Fruit fly (Drosophila melanogaster) whole organism, embryonic: ENCODE measurements around the gene Baldspot.

Source experiments
- Blimp-1 ChIP-seq: fragments of 200-800 bp; sonication (Bioruptor generic); optimal IDR thresholded peaks from 3 replicates; lab custom pipeline; 2018; ENCODE audit warnings: missing biosample characterization, missing genetic modification characterization, mild to moderate bottlenecking, moderate library complexity, missing genetic modification reagents
- CG10979 ChIP-seq: fragments of 200-800 bp; sonication (Bioruptor generic); optimal IDR thresholded peaks from 2 replicates; lab custom pipeline; 2018; ENCODE audit warnings: missing biosample characterization, mild to moderate bottlenecking, missing genetic modification characterization, moderate library complexity
- CG11247 ChIP-seq: fragments of 200-800 bp; sonication (Bioruptor generic); IDR thresholded peaks from 2 replicates; pipeline ENCODE4 v1.3.6; 2022; ENCODE audit warnings: missing biosample characterization, missing genetic modification characterization
- CG11398 ChIP-seq: fragments of 200-800 bp; sonication (Bioruptor generic); optimal IDR thresholded peaks from 2 replicates; lab custom pipeline; 2016; ENCODE audit warnings: missing biosample characterization, missing genetic modification characterization
- CG12219 ChIP-seq: fragments of 200-800 bp; sonication (Bioruptor generic); optimal IDR thresholded peaks from 3 replicates; lab custom pipeline; 2018; ENCODE audit warnings: missing biosample characterization, mild to moderate bottlenecking, missing genetic modification characterization
- CG12391 ChIP-seq: fragments of 200-800 bp; sonication (Bioruptor generic); optimal IDR thresholded peaks from 3 replicates; lab custom pipeline; 2018; ENCODE audit warnings: missing biosample characterization, mild to moderate bottlenecking, missing genetic modification characterization, moderate library complexity
- CG12942 ChIP-seq: fragments of 200-800 bp; sonication (Bioruptor generic); optimal IDR thresholded peaks from 3 replicates; lab custom pipeline; 2016; ENCODE audit warnings: missing biosample characterization, missing genetic modification characterization
- CG14014 ChIP-seq: fragments of 200-800 bp; sonication (Bioruptor generic); IDR thresholded peaks from 2 replicates; pipeline ENCODE4 v1.3.6; 2022; ENCODE audit warnings: missing biosample characterization, missing genetic modification characterization
- CG1603 ChIP-seq: fragments of 200-800 bp; sonication (Bioruptor generic); optimal IDR thresholded peaks from 2 replicates; lab custom pipeline; 2019; ENCODE audit warnings: missing biosample characterization, mild to moderate bottlenecking, missing genetic modification characterization, moderate library complexity
- CG17328 ChIP-seq: fragments of 200-800 bp; sonication (Bioruptor generic); IDR thresholded peaks from 2 replicates; pipeline ENCODE4 v1.3.6; 2022; ENCODE audit warnings: missing biosample characterization, missing genetic modification characterization
- CG2120 ChIP-seq: fragments of 200-800 bp; sonication (Bioruptor generic); optimal IDR thresholded peaks from 3 replicates; lab custom pipeline; 2016; ENCODE audit warnings: missing biosample characterization, missing genetic modification characterization
- CG2678 ChIP-seq: fragments of 200-800 bp; sonication (Bioruptor generic); optimal IDR thresholded peaks from 3 replicates; lab custom pipeline; 2019; ENCODE audit warnings: missing biosample characterization, mild to moderate bottlenecking, missing genetic modification characterization, moderate library complexity
- CG31388 ChIP-seq: fragments of 200-800 bp; sonication (Bioruptor generic); optimal IDR thresholded peaks from 2 replicates; lab custom pipeline; 2016; ENCODE audit warnings: missing biosample characterization, missing genetic modification characterization
- CG34376 ChIP-seq: fragments of 200-800 bp; sonication (Bioruptor generic); optimal IDR thresholded peaks from 2 replicates; lab custom pipeline; 2018; ENCODE audit warnings: missing biosample characterization, mild to moderate bottlenecking, missing genetic modification characterization
- CG6854 ChIP-seq: fragments of 200-800 bp; sonication (Bioruptor generic); optimal IDR thresholded peaks from 3 replicates; lab custom pipeline; 2017; ENCODE audit warnings: missing biosample characterization, mild to moderate bottlenecking, missing genetic modification characterization
- CG8478 ChIP-seq: fragments of >200 bp; optimal IDR thresholded peaks from 2 replicates; lab custom pipeline; 2018
- Dip2 ChIP-seq: fragments of 200-800 bp; sonication (Bioruptor generic); IDR thresholded peaks from 2 replicates; pipeline ENCODE4 v1.3.6; 2022; ENCODE audit warnings: missing biosample characterization, missing genetic modification characterization
- E2f2 ChIP-seq: fragments of 200-800 bp; sonication (Bioruptor generic); IDR thresholded peaks from 2 replicates; pipeline ENCODE4 v1.3.6; 2022; ENCODE audit warnings: missing biosample characterization, missing genetic modification characterization
- Ets65A ChIP-seq: fragments of 200-800 bp; sonication (Bioruptor generic); peaks from one replicate; lab custom pipeline; 2016; ENCODE audit warnings: missing biosample characterization, missing genetic modification characterization
- Hand ChIP-seq: fragments of 200-800 bp; sonication (Bioruptor generic); optimal IDR thresholded peaks from 2 replicates; lab custom pipeline; 2017; ENCODE audit warnings: mild to moderate bottlenecking, missing biosample characterization, missing genetic modification reagents, missing genetic modification characterization
- MTF-1 ChIP-seq: fragments of 200-800 bp; sonication (Bioruptor generic); optimal IDR thresholded peaks from 2 replicates; lab custom pipeline; 2018; ENCODE audit warnings: missing biosample characterization, mild to moderate bottlenecking, missing genetic modification characterization, borderline replicate concordance
- NFAT ChIP-seq: fragments of 200-800 bp; sonication (Bioruptor generic); IDR thresholded peaks from 2 replicates; pipeline ENCODE4 v1.3.6; 2022; ENCODE audit warnings: missing biosample characterization, missing genetic modification characterization
- Oli ChIP-seq: fragments of 200-800 bp; sonication (Bioruptor generic); optimal IDR thresholded peaks from 2 replicates; lab custom pipeline; 2018; ENCODE audit warnings: missing biosample characterization, mild to moderate bottlenecking, missing genetic modification characterization, moderate library complexity
- Optix ChIP-seq: fragments of 200-800 bp; sonication (Bioruptor generic); IDR thresholded peaks from 3 replicates; pipeline ENCODE4 v1.3.6; 2022; ENCODE audit warnings: missing biosample characterization, missing genetic modification characterization
- Ssrp ChIP-seq: fragments of 200-800 bp; sonication (Bioruptor generic); optimal IDR thresholded peaks from 2 replicates; lab custom pipeline; 2018; ENCODE audit warnings: missing biosample characterization, mild to moderate bottlenecking, missing genetic modification characterization, moderate library complexity
- bab2 ChIP-seq: fragments of 200-800 bp; sonication (Bioruptor generic); optimal IDR thresholded peaks from 2 replicates; lab custom pipeline; 2016; ENCODE audit warnings: missing biosample characterization, missing genetic modification characterization
- bbx ChIP-seq: fragments of 200-800 bp; sonication (Bioruptor generic); IDR thresholded peaks from 2 replicates; pipeline ENCODE4 v1.3.6; 2022; ENCODE audit warnings: missing biosample characterization, missing genetic modification characterization; ENCODE audit not compliant: partially characterized antibody
- bcd ChIP-seq: fragments of 200-800 bp; sonication (Bioruptor generic); optimal IDR thresholded peaks from 2 replicates; lab custom pipeline; 2017; ENCODE audit warnings: missing biosample characterization, mild to moderate bottlenecking, missing genetic modification characterization
- ci ChIP-seq: fragments of 200-800 bp; sonication (Bioruptor generic); IDR thresholded peaks from 3 replicates; pipeline ENCODE4 v1.3.6; 2022; ENCODE audit warnings: missing biosample characterization, missing genetic modification characterization
- dan ChIP-seq: fragments of 200-800 bp; sonication (Bioruptor generic); IDR thresholded peaks from 2 replicates; pipeline ENCODE4 v1.3.6; 2022; ENCODE audit warnings: missing biosample characterization, missing genetic modification characterization
- exex ChIP-seq: fragments of 200-800 bp; sonication (Bioruptor generic); optimal IDR thresholded peaks from 4 replicates; lab custom pipeline; 2018; ENCODE audit warnings: missing biosample characterization, mild to moderate bottlenecking, missing genetic modification characterization, moderate library complexity
- fd102C ChIP-seq: fragments of 200-800 bp; sonication (Bioruptor generic); optimal IDR thresholded peaks from 2 replicates; lab custom pipeline; 2018; ENCODE audit warnings: missing biosample characterization, mild to moderate bottlenecking, missing genetic modification characterization, moderate library complexity
- gce ChIP-seq: fragments of 200-800 bp; sonication (Bioruptor generic); IDR thresholded peaks from 3 replicates; pipeline ENCODE4 v1.3.6; 2022; ENCODE audit warnings: missing biosample characterization, missing genetic modification characterization
- gsb ChIP-seq: fragments of 200-800 bp; sonication (Bioruptor generic); IDR thresholded peaks from 2 replicates; pipeline ENCODE4 v1.3.6; 2022; ENCODE audit warnings: missing biosample characterization, missing genetic modification characterization
- her ChIP-seq: fragments of 200-800 bp; sonication (Bioruptor generic); optimal IDR thresholded peaks from 2 replicates; lab custom pipeline; 2016; ENCODE audit warnings: missing biosample characterization, missing genetic modification characterization
- ind ChIP-seq: fragments of 200-800 bp; sonication (Bioruptor generic); optimal IDR thresholded peaks from 3 replicates; lab custom pipeline; 2016; ENCODE audit warnings: missing biosample characterization, missing genetic modification characterization
- kay ChIP-seq: fragments of 200-800 bp; sonication (Bioruptor generic); optimal IDR thresholded peaks from 2 replicates; lab custom pipeline; 2016; ENCODE audit warnings: missing biosample characterization, missing genetic modification characterization
- lmd ChIP-seq: fragments of 200-800 bp; sonication (Bioruptor generic); IDR thresholded peaks from 2 replicates; pipeline ENCODE4 v1.3.6; 2022; ENCODE audit warnings: missing biosample characterization, missing genetic modification characterization
- odd ChIP-seq: fragments of 200-800 bp; sonication (Bioruptor generic); optimal IDR thresholded peaks from 2 replicates; lab custom pipeline; 2017; ENCODE audit warnings: missing biosample characterization, mild to moderate bottlenecking, missing genetic modification characterization
- p53 ChIP-seq: fragments of 200-800 bp; sonication (Bioruptor generic); optimal IDR thresholded peaks from 2 replicates; lab custom pipeline; 2016; ENCODE audit warnings: missing biosample characterization, missing genetic modification characterization
- pho ChIP-seq: fragments of 200-800 bp; sonication (Bioruptor generic); optimal IDR thresholded peaks from 2 replicates; lab custom pipeline; 2016; ENCODE audit warnings: missing biosample characterization, missing genetic modification characterization
- pita ChIP-seq: fragments of 200-800 bp; sonication (Bioruptor generic); optimal IDR thresholded peaks from 2 replicates; lab custom pipeline; 2017; ENCODE audit warnings: missing biosample characterization, mild to moderate bottlenecking, missing genetic modification characterization
- prd ChIP-seq, 3 experiments: fragments of >200 bp in 2 of 3; fragments of 200-800 bp in 1 of 3; sonication (Bioruptor generic) in 1 of 3; optimal IDR thresholded peaks in 2 of 3; IDR thresholded peaks in 1 of 3; 2 replicates in 2 of 3; 3 replicates in 1 of 3; pipeline versions ENCODE4 v1.3.6 to Lab custom; 2017 to 2022; ENCODE audit warnings: missing biosample characterization in 1 of 3, missing genetic modification characterization in 1 of 3
- pzg ChIP-seq: fragments of 200-800 bp; sonication (Bioruptor generic); optimal IDR thresholded peaks from 3 replicates; lab custom pipeline; 2018; ENCODE audit warnings: missing biosample characterization, mild to moderate bottlenecking, missing genetic modification characterization, moderate library complexity
- stwl ChIP-seq: fragments of 200-800 bp; sonication (Bioruptor generic); optimal IDR thresholded peaks from 3 replicates; lab custom pipeline; 2018; ENCODE audit warnings: missing biosample characterization, mild to moderate bottlenecking, missing genetic modification characterization, moderate library complexity
- unc-4 ChIP-seq: fragments of 200-800 bp; sonication (Bioruptor generic); IDR thresholded peaks from 2 replicates; pipeline ENCODE4 v1.3.6; 2022; ENCODE audit warnings: missing biosample characterization, missing genetic modification characterization; ENCODE audit not compliant: partially characterized antibody
- z ChIP-seq: fragments of 200-800 bp; sonication (Bioruptor generic); IDR thresholded peaks from 3 replicates; pipeline ENCODE4 v1.3.6; 2022; ENCODE audit warnings: missing biosample characterization, missing genetic modification characterization
- zfh1 ChIP-seq: fragments of 200-800 bp; sonication (Bioruptor generic); IDR thresholded peaks from 3 replicates; pipeline ENCODE4 v1.3.6; 2022; ENCODE audit warnings: missing biosample characterization, missing genetic modification characterization

The Baldspot gene

DNA sequence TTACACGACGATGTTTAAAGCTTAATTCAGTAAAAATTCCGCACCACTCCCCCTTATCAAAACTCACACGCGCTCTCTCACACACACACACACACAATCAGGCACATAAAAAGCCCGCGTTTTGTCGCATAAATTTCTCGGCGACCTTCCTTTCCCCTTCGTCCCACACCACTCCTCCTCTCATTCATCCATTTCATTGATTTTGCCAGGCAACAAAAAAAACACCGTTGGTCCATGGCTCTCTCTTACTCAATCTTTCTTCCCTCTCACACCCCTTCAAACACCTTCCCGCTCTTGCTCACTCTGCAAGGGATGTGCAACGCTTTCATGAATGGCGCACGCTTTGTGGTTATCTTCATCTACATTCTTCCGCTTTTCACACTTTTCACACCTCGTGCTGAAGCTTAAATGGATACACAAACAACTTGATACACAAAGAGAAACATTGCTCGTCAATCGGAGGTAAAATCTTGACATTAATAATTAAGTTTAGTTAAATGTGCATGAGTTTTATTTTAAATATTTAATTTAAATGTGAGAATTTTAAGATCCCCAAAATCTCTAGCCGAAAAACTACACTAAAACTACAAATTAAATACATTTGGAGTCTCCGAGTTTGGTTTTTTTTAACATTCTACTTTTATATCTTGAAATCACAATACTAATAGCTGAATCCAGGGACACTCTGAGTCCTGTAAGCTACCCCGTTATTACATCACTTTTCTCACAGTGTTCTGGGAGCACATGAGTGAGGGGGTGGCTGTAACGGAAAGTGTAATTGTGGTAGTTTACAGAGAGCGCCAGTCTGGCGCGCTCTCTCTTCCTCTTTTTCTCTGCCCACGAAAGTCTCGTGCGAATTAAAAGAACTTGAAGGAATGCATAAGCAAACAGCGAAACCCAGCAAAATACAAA is 1.2 kb downstream of the Baldspot start (continued):
- TF ChIP-seq bcd (peak; percentile 98), gce (GFP tag; lab: Robert Waterston, UW) (peak; percentile 90), CG1603 (tag; lab: Kevin White, UChicago) (peak; percentile 87), E2f2 (GFP tag; lab: Robert Waterston, UW) (peak; percentile 76), pita (GFP tag; lab: Kevin White, UChicago) (no peak), stwl (tag; lab: Kevin White, UChicago) (peak; percentile 23), p53 (GFP tag; lab: Kevin White, UChicago) (peak; percentile 85), Oli (tag; lab: Kevin White, UChicago) (peak; percentile 98), Blimp-1 (GFP tag; lab: Kevin White, UChicago) (peak; percentile 96), Hand (peak; percentile 95), CG6854 (GFP tag; lab: Kevin White, UChicago) (peak; percentile 95), Optix (GFP tag; lab: Robert Waterston, UW) (peak; percentile 92), CG34376 (GFP tag; lab: Kevin White, UChicago) (peak; percentile 75), CG11398 (GFP tag; lab: Kevin White, UChicago) (peak; percentile 80), ci (peak; percentile 95), ind (GFP tag; lab: Kevin White, UChicago) (peak; percentile 98), CG12219 (peak; percentile 91), CG2120 (peak; percentile 94), zfh1 (GFP tag; lab: Robert Waterston, UW) (peak; percentile 89), bbx (GFP tag; lab: Robert Waterston, UW) (no peak; the same call in 1 of the 2 replicates), exex (tag; lab: Kevin White, UChicago) (peak; percentile 80), pho (GFP tag; lab: Kevin White, UChicago) (peak; percentile 89), MTF-1 (GFP tag; lab: Kevin White, UChicago) (peak; percentile 89), Ets65A (GFP tag; lab: Kevin White, UChicago) (peak; percentile 99), CG17328 (GFP tag; lab: Robert Waterston, UW) (peak; percentile 94), odd (peak; percentile 96), fd102C (GFP tag; lab: Kevin White, UChicago) (peak; percentile 46), CG10979 (peak; percentile 98), her (GFP tag; lab: Kevin White, UChicago) (peak; percentile 81), dan (GFP tag; lab: Robert Waterston, UW) (peak; percentile 72), bab2 (GFP tag; lab: Kevin White, UChicago) (peak; percentile 95), lmd (GFP tag; lab: Robert Waterston, UW) (peak; percentile 98), Dip2 (0 out of 2 replicates have a peak, but pooled peaks have one; percentile 48), CG8478 (lab: Kevin White, UChicago) (no peak), kay (GFP tag; lab: Kevin White, UChicago) (peak; percentile 86), CG2678 (tag; lab: Kevin White, UChicago) (peak; percentile 99), CG14014 (GFP tag; lab: Robert Waterston, UW) (peak; percentile 94), CG12391 (tag; lab: Kevin White, UChicago) (peak; percentile 97), NFAT (GFP tag; lab: Robert Waterston, UW) (peak; percentile 92), pzg (GFP tag; lab: Kevin White, UChicago) (peak; percentile 16), gsb (GFP tag; lab: Robert Waterston, UW) (peak; percentile 91), CG31388 (GFP tag; lab: Kevin White, UChicago) (peak; percentile 91), CG11247 (GFP tag; lab: Robert Waterston, UW) (peak; percentile 89), Ssrp (tag; lab: Kevin White, UChicago) (peak; percentile 97), prd (optimal IDR thresholded peaks at IDR 0.05; lab: Kevin White, UChicago) (no peak), prd (GFP tag; IDR thresholded peaks at IDR 0.05; lab: Robert Waterston, UW) (peak; percentile 96), CG12942 (GFP tag; lab: Kevin White, UChicago) (peak; percentile 94), unc-4 (GFP tag; lab: Robert Waterston, UW) (no peak), z (GFP tag; lab: Robert Waterston, UW) (0 out of 3 replicates have a peak, but pooled peaks have one; percentile 36)
